Worm (Caenorhabditis elegans): ENCODE results near the gene gfi-1.

- TF ChIP-seq nhr-77 (tag; optimal IDR thresholded peaks at IDR 0.05): no peak
- TF ChIP-seq snpc-4 (tag; optimal IDR thresholded peaks at IDR 0.05): no peak
- TF ChIP-seq blmp-1 (tag; optimal IDR thresholded peaks at IDR 0.05): no peak
- no peak for TF ChIP-seq unc-86 (tag; optimal IDR thresholded peaks at IDR 0.05)
Observed at ce11 chrV:6426843-6427242, 27.1 kb upstream of the gfi-1 start, which contains the start of gene atp-4.

All from whole organism, L1 larva.